Fruit fly (Drosophila melanogaster): Measurements from ENCODE around the gene Nmnat.

DNA sequence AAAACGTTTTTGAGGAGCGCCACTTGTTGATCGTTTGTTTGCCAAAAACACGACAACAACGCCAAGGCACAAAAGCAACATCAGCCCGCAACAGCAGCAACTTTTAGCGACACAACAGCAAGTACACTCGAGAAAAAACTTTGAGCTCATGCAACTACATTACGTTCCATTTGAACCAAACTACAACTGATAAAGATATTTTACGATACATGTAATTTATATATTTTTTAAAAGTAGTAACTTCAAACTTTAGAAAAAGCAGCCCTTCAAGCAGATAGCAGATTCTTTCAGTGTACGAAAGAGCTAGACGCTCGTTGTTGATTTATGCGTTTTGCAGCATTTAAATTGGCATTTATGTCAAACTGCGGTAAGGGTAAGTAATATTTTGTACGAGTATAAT is 34.9 kb upstream of the Nmnat start:
- TF ChIP-seq CTCF (optimal IDR thresholded peaks at IDR 0.05) (no peak), CG8478 (optimal IDR thresholded peaks at IDR 0.05) (no peak)
